Worm (Caenorhabditis elegans): ENCODE data around the gene rsp-2.
A peak's percentile ranks its signal among the peaks of the same experiment; 100 is the strongest.
"Not testable (repeated sequence)": the region's sequence is repeated elsewhere in the genome, so short reads cannot be mapped to it uniquely, and the experiment has no call there.

rsp-2 gene

DNA sequence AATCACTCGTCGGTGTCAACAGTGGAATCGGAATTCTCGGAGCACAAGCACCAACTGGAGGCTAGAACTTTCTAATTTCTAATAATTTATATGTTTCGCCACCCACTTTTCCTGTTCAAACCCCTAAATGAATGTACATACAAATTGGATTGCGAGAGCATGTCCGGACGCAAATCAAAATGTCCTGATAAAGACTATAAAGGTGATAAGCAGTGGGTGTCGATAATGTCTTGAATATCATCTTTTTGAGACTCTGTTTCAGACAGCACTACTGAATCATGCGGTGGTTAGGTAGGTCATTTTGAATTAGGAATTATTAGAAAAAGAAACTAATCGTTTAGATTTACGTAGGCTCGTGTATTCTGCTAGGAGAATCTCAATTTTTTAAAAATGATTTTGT, 4.0 kb downstream of the rsp-2 start, which contains the start of gene W02B12.1:
Gene W02B12.1 (plus strand): TSS at position 269 of the 400 bp plus-strand sequence.
- no peak for TF ChIP-seq klf-2 (GFP tag; conservative IDR thresholded peaks at IDR 0.05)
- TF ChIP-seq cog-1 (tag; optimal IDR thresholded peaks at IDR 0.05), result no peak
- no peak for TF ChIP-seq flt-1 (GFP tag; IDR thresholded peaks at IDR 0.05)
- no peak for TF ChIP-seq med-1 (GFP tag; optimal IDR thresholded peaks at IDR 0.05; ENCODE audit: insufficient read depth)
- TF ChIP-seq ztf-29 (GFP tag; IDR thresholded peaks at IDR 0.05), result no peak

- TF ChIP-seq ztf-23 (GFP tag; IDR thresholded peaks at IDR 0.05) (no peak), ztf-29 (GFP tag; IDR thresholded peaks at IDR 0.05) (no peak), klf-2 (GFP tag; conservative IDR thresholded peaks at IDR 0.05) (no peak), tab-1 (GFP tag; IDR thresholded peaks at IDR 0.05) (no peak), ref-1 (GFP tag; conservative IDR thresholded peaks at IDR 0.05) (no peak), flt-1 (GFP tag; IDR thresholded peaks at IDR 0.05) (no peak), med-1 (GFP tag; optimal IDR thresholded peaks at IDR 0.05; ENCODE audit: insufficient read depth) (no peak), T22C8.4 (GFP tag; IDR thresholded peaks at IDR 0.05) (no peak), cog-1 (tag; optimal IDR thresholded peaks at IDR 0.05) (no peak)
Observed at ce11 chrII:11444973-11445372, 7.8 kb downstream of the rsp-2 start, which contains the start of gene W02B12.13. W02B12.13 (plus strand) TSS chrII:11445273.

- TF ChIP-seq tab-1 (GFP tag; IDR thresholded peaks at IDR 0.05) (no peak), ztf-29 (GFP tag; IDR thresholded peaks at IDR 0.05) (no peak), med-1 (GFP tag; optimal IDR thresholded peaks at IDR 0.05; ENCODE audit: insufficient read depth) (no peak), flt-1 (GFP tag; IDR thresholded peaks at IDR 0.05) (no peak), ref-1 (GFP tag; conservative IDR thresholded peaks at IDR 0.05) (no peak), ztf-23 (GFP tag; IDR thresholded peaks at IDR 0.05) (no peak), klf-2 (GFP tag; conservative IDR thresholded peaks at IDR 0.05) (no peak), cog-1 (tag; optimal IDR thresholded peaks at IDR 0.05) (no peak), T22C8.4 (GFP tag; IDR thresholded peaks at IDR 0.05) (no peak)
Observed at ce11 chrII:11443862-11444261, 8.9 kb downstream of the rsp-2 start, which contains the start of gene adbp-1. adbp-1 (plus strand) TSS chrII:11444162.

- no peak for TF ChIP-seq cog-1 (tag; optimal IDR thresholded peaks at IDR 0.05)
- no peak for TF ChIP-seq T22C8.4 (GFP tag; IDR thresholded peaks at IDR 0.05)
- TF ChIP-seq med-1 (GFP tag; optimal IDR thresholded peaks at IDR 0.05; ENCODE audit: insufficient read depth), result no peak
- TF ChIP-seq ztf-23 (GFP tag; IDR thresholded peaks at IDR 0.05), result no peak
- no peak for TF ChIP-seq ref-1 (GFP tag; conservative IDR thresholded peaks at IDR 0.05)
- TF ChIP-seq flt-1 (GFP tag; IDR thresholded peaks at IDR 0.05), result no peak
- no peak for TF ChIP-seq tab-1 (GFP tag; IDR thresholded peaks at IDR 0.05)
- no peak for TF ChIP-seq klf-2 (GFP tag; conservative IDR thresholded peaks at IDR 0.05)
- no peak for TF ChIP-seq ztf-29 (GFP tag; IDR thresholded peaks at IDR 0.05)
Observed at ce11 chrII:11443128-11443527, 9.6 kb downstream of the rsp-2 start.

DNA sequence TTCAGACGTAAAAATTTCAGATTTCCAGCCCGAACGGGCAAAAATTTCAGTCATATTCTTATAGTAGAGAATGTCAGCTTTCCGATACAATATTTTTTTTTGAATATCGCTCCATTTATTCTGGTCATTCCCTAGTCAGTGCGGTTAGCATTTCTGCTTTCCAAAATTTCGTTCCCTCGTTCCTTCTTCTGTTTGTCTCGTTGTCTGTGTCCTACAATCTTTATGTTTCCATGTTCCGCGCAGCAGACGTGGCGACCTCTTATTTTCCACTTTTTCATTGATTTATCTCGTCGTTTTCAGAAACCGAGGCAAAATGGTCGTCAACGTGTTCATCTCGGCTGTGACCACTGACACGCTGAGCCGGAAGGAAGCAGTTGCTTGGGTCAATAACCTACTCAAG, 10.3 kb downstream of the rsp-2 start, which contains the start of gene ebp-2:
Gene ebp-2 (plus strand): TSS at position 301 of the 400 bp plus-strand sequence.
- TF ChIP-seq cog-1 (tag; optimal IDR thresholded peaks at IDR 0.05); ztf-23 (GFP tag; IDR thresholded peaks at IDR 0.05); flt-1 (GFP tag; IDR thresholded peaks at IDR 0.05): not testable (repeated sequence)

DNA sequence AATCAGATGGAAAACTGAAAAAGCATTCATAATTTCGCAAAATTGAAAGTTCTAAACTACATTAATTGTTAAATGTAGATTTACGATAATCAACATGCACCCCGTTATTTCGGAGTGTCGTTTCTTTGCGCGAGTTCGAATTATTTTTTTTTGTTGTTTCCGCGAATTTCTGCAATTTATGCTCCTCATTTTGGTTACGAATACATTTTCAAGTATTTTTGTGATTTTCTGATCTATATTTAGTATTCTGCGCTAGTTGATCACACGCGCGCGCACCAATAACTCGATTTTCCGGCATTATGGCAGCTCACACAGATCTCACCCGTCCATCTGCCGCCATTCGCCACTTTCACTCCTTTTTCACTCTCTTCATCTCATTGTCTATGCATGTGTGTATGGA, 12.5 kb downstream of the rsp-2 start, which contains the start of gene VW02B12L.2:
Gene VW02B12L.2 (minus strand): TSS at position 65 of the 400 bp plus-strand sequence.
- TF ChIP-seq cog-1 (tag; optimal IDR thresholded peaks at IDR 0.05) (peak; percentile 16), ztf-23 (GFP tag; IDR thresholded peaks at IDR 0.05) (no peak)

DNA sequence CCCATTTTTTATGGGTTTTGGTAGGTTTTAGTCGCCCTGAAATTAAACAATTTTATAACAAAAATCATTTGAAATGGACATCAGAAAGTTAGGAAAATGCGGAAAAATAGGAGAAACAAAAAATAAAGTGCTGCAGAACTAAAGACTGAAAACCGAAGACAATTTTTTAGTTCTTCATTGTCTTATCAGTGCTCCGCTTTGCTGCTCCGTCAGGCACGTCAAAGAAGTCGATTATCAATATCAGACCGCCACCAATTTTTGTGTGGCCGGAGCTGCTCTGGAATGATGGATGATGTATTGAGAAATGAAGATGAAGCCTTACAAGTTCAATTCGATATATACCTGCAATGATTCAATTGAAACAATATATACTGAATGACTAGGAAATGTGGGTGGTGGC, 14.3 kb downstream of the rsp-2 start, which contains the start of gene vha-6:
Gene vha-6 (minus strand): TSS at position 36 of the 400 bp plus-strand sequence.
- TF ChIP-seq med-1 (GFP tag; optimal IDR thresholded peaks at IDR 0.05; ENCODE audit: insufficient read depth) (no peak), ztf-23 (GFP tag; IDR thresholded peaks at IDR 0.05) (no peak), klf-2 (GFP tag; conservative IDR thresholded peaks at IDR 0.05) (no peak), tab-1 (GFP tag; IDR thresholded peaks at IDR 0.05) (no peak), ref-1 (GFP tag; conservative IDR thresholded peaks at IDR 0.05) (no peak), cog-1 (tag; optimal IDR thresholded peaks at IDR 0.05) (no peak), ztf-29 (GFP tag; IDR thresholded peaks at IDR 0.05) (no peak), T22C8.4 (GFP tag; IDR thresholded peaks at IDR 0.05) (no peak), flt-1 (GFP tag; IDR thresholded peaks at IDR 0.05) (no peak)

DNA sequence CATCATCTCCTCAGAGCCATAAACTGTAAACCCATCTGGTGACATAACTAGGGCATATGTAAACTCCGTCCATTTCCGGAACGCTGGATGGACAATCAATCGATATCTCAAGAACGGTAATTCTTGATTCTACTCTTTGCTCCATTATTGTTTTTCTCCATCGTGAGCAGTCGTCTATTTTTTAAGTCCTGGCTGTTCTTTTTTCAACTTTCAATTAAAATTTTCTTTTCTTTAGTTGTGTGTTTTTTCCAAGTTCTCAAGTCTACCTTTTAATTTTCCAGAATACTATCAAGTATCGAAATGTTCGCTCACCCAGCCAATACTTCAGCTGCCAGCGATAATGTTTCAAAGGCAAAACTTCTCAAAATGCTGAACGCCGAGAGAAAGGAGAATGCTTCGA, 18.8 kb downstream of the rsp-2 start, which contains the start of gene C05D12.5:
Gene C05D12.5 (plus strand): TSS at position 301 of the 400 bp plus-strand sequence.
- TF ChIP-seq T22C8.4 (GFP tag; IDR thresholded peaks at IDR 0.05) (no peak), klf-2 (GFP tag; conservative IDR thresholded peaks at IDR 0.05) (no peak), tab-1 (GFP tag; IDR thresholded peaks at IDR 0.05) (no peak), ref-1 (GFP tag; conservative IDR thresholded peaks at IDR 0.05) (no peak), ztf-23 (GFP tag; IDR thresholded peaks at IDR 0.05) (no peak), cog-1 (tag; optimal IDR thresholded peaks at IDR 0.05) (no peak), flt-1 (GFP tag; IDR thresholded peaks at IDR 0.05) (no peak), med-1 (GFP tag; optimal IDR thresholded peaks at IDR 0.05; ENCODE audit: insufficient read depth) (no peak), ztf-29 (GFP tag; IDR thresholded peaks at IDR 0.05) (no peak)

DNA sequence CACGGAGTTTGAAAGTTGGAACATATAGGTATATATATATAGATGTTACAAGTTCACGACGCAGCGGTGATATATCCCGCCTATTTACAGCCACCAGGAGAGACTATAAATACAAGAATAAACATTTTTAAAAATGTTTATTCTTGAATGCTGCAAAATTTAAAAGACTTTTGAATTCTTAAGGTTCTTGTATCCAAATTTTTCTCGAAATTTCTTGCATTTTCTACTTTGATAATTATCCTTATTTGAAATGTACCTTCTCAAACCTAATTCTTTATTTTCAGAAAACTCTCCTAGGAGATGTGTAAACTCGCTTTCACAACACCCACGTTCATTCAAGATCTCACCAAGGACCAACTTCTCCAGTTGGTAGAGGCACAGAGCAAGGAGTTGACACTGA, 21.2 kb downstream of the rsp-2 start, which contains the start of gene C05D12.4:
Gene C05D12.4 (plus strand): TSS at position 301 of the 400 bp plus-strand sequence.
- TF ChIP-seq ref-1 (GFP tag; conservative IDR thresholded peaks at IDR 0.05) (no peak), flt-1 (GFP tag; IDR thresholded peaks at IDR 0.05) (no peak), ztf-29 (GFP tag; IDR thresholded peaks at IDR 0.05) (no peak)

- no peak for TF ChIP-seq ref-1 (GFP tag; conservative IDR thresholded peaks at IDR 0.05)
- TF ChIP-seq klf-2 (GFP tag; conservative IDR thresholded peaks at IDR 0.05), result no peak
- TF ChIP-seq flt-1 (GFP tag; IDR thresholded peaks at IDR 0.05), result no peak
- no peak for TF ChIP-seq cog-1 (tag; optimal IDR thresholded peaks at IDR 0.05)
- no peak for TF ChIP-seq T22C8.4 (GFP tag; IDR thresholded peaks at IDR 0.05)
- TF ChIP-seq ztf-23 (GFP tag; IDR thresholded peaks at IDR 0.05), result no peak
Observed at ce11 chrII:11428599-11428998, 24.2 kb downstream of the rsp-2 start.
